Worm (Caenorhabditis elegans) whole organism, L4/young adult: ENCODE results near the gene mlt-9.

ENCODE experiments used
- W03F9.2 ChIP-seq: fragments of 150-350 bp; optimal IDR thresholded peaks from 2 replicates; lab custom pipeline; 2014; ENCODE audit warnings: missing biosample characterization, missing genetic modification characterization
- dao-5 ChIP-seq: sonication (generic microtip); optimal IDR thresholded peaks from 2 replicates; lab custom pipeline; 2016; ENCODE audit warnings: missing genotype, missing genetic modification characterization, moderate library complexity, missing compliant biosample characterization
- him-1 ChIP-seq: sonication (generic microtip); optimal IDR thresholded peaks from 2 replicates; lab custom pipeline; 2016; ENCODE audit warnings: missing genotype, missing genetic modification reagents, missing genetic modification characterization, missing compliant biosample characterization

ce11 chrX:15076909-15077308, 30.7 kb downstream of the mlt-9 start:
- TF ChIP-seq him-1 (tag; lab: Kevin White, UChicago) (no peak), dao-5 (tag; lab: Kevin White, UChicago) (no peak), W03F9.2 (tag; lab: Kevin White, UChicago) (no peak)
